Worm (Caenorhabditis elegans): ENCODE data around the gene T11F9.10.

DNA sequence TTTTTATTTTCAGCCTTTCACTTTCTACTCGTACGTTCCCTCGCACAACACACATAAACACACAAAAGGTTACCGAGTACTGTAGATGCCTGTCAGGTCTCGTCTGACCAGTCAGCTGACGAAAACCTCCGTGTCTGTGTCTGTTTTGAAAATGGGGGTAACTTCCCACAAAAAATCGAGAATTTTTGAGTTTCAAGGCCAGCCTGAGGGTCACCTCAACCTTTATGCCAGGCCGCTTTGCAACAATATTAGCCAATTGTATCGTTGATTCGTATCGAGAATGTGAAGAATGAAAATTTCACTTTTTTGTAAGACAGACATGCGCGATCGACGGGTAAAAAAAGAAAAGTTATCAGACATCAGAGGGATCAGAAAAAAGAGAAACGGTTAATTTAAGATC is 44.3 kb downstream of the T11F9.10 start:
- no peak for TF ChIP-seq him-1 (tag; optimal IDR thresholded peaks at IDR 0.05)
- no peak for TF ChIP-seq W03F9.2 (tag; optimal IDR thresholded peaks at IDR 0.05)
- TF ChIP-seq dao-5 (tag; optimal IDR thresholded peaks at IDR 0.05), result no peak

Data from whole organism, L4/young adult.